Fruit fly (Drosophila melanogaster) whole organism, embryonic: ENCODE measurements around the gene Fgop2.
A peak's percentile ranks its signal among the peaks of the same experiment; 100 is the strongest.

ENCODE experiments used
- BEAF-32 ChIP-seq: fragments of 200-800 bp; sonication (Bioruptor generic); optimal IDR thresholded peaks from 3 replicates; lab custom pipeline; 2017; ENCODE audit warnings: missing biosample characterization, missing genetic modification characterization, mild to moderate bottlenecking, moderate library complexity, missing genetic modification reagents
- CG11560 ChIP-seq: fragments of 200-800 bp; sonication (Bioruptor generic); IDR thresholded peaks from 3 replicates; pipeline ENCODE4 v1.3.6; 2022; ENCODE audit warnings: missing biosample characterization, missing genetic modification characterization
- CG12071 ChIP-seq: fragments of 200-800 bp; sonication (Bioruptor generic); optimal IDR thresholded peaks from 3 replicates; lab custom pipeline; 2018; ENCODE audit warnings: missing biosample characterization, mild to moderate bottlenecking, missing genetic modification characterization
- CG12155 ChIP-seq: fragments of 200-800 bp; sonication (Bioruptor generic); optimal IDR thresholded peaks from 3 replicates; lab custom pipeline; 2016; ENCODE audit warnings: missing biosample characterization, missing genetic modification characterization
- CG15269 ChIP-seq: fragments of 200-800 bp; sonication (Bioruptor generic); optimal IDR thresholded peaks from 2 replicates; lab custom pipeline; 2018; ENCODE audit warnings: missing biosample characterization, mild to moderate bottlenecking, missing genetic modification characterization, moderate library complexity
- CG15479 ChIP-seq: fragments of 200-800 bp; sonication (Bioruptor generic); optimal IDR thresholded peaks from 3 replicates; lab custom pipeline; 2019; ENCODE audit warnings: missing biosample characterization, mild to moderate bottlenecking, missing genetic modification characterization, moderate library complexity
- CG15514 ChIP-seq: fragments of 200-800 bp; sonication (Bioruptor generic); optimal IDR thresholded peaks from 3 replicates; lab custom pipeline; 2017; ENCODE audit warnings: missing biosample characterization, missing genetic modification characterization, mild to moderate bottlenecking, moderate library complexity, missing genetic modification reagents
- CG17186 ChIP-seq: fragments of 200-800 bp; sonication (Bioruptor generic); optimal IDR thresholded peaks from 3 replicates; lab custom pipeline; 2017; ENCODE audit warnings: missing biosample characterization, missing genetic modification reagents, missing genetic modification characterization
- CG17385 ChIP-seq: fragments of 200-800 bp; sonication (Bioruptor generic); optimal IDR thresholded peaks from 3 replicates; lab custom pipeline; 2018; ENCODE audit warnings: missing biosample characterization, mild to moderate bottlenecking, missing genetic modification characterization
- CG17568 ChIP-seq: fragments of 200-800 bp; sonication (Bioruptor generic); optimal IDR thresholded peaks from 2 replicates; lab custom pipeline; 2018; ENCODE audit warnings: missing biosample characterization, mild to moderate bottlenecking, missing genetic modification characterization, moderate library complexity
- CG32772 ChIP-seq: fragments of 200-800 bp; sonication (Bioruptor generic); IDR thresholded peaks from 2 replicates; pipeline ENCODE4 v1.3.6; 2022; ENCODE audit warnings: missing biosample characterization, missing genetic modification characterization
- CG4854 ChIP-seq: fragments of 200-800 bp; sonication (Bioruptor generic); optimal IDR thresholded peaks from 2 replicates; lab custom pipeline; 2016; ENCODE audit warnings: missing biosample characterization, missing genetic modification characterization, inconsistent platforms
- CG6689 ChIP-seq: fragments of 200-800 bp; sonication (Bioruptor generic); IDR thresholded peaks from 2 replicates; pipeline ENCODE4 v1.3.6; 2022; ENCODE audit warnings: missing biosample characterization, missing genetic modification characterization
- CG6765 ChIP-seq: fragments of 200-800 bp; sonication (Bioruptor generic); optimal IDR thresholded peaks from 3 replicates; lab custom pipeline; 2017; ENCODE audit warnings: missing biosample characterization, mild to moderate bottlenecking, missing genetic modification characterization
- CG6813 ChIP-seq: fragments of 200-800 bp; sonication (Bioruptor generic); optimal IDR thresholded peaks from 2 replicates; lab custom pipeline; 2017; ENCODE audit warnings: missing biosample characterization, missing genetic modification characterization, mild to moderate bottlenecking, moderate library complexity, missing genetic modification reagents
- CG6854 ChIP-seq: fragments of 200-800 bp; sonication (Bioruptor generic); optimal IDR thresholded peaks from 3 replicates; lab custom pipeline; 2017; ENCODE audit warnings: missing biosample characterization, mild to moderate bottlenecking, missing genetic modification characterization
- CG8290 ChIP-seq, 3 experiments: fragments of 200-800 bp; sonication (Bioruptor generic); optimal IDR thresholded peaks; 2 replicates each; lab custom pipeline; 2016 to 2019; ENCODE audit warnings: missing biosample characterization in 3 of 3, missing genetic modification characterization in 3 of 3, mild to moderate bottlenecking in 2 of 3, moderate library complexity in 1 of 3
- CG9215 ChIP-seq: fragments of 200-800 bp; sonication (Bioruptor generic); IDR thresholded peaks from 2 replicates; pipeline ENCODE4 v1.3.6; 2022; ENCODE audit warnings: missing biosample characterization, missing genetic modification characterization
- CrebB ChIP-seq: fragments of 200-800 bp; sonication (Bioruptor generic); optimal IDR thresholded peaks from 3 replicates; lab custom pipeline; 2018; ENCODE audit warnings: missing biosample characterization, mild to moderate bottlenecking, missing genetic modification characterization
- Ets97D ChIP-seq: fragments of 200-800 bp; sonication (Bioruptor generic); optimal IDR thresholded peaks from 3 replicates; lab custom pipeline; 2016; ENCODE audit warnings: missing biosample characterization, missing genetic modification characterization
- HLH4C ChIP-seq: fragments of 200-800 bp; sonication (Bioruptor generic); IDR thresholded peaks from 3 replicates; pipeline ENCODE4 v1.3.6; 2022; ENCODE audit warnings: missing biosample characterization, missing genetic modification characterization; ENCODE audit not compliant: partially characterized antibody
- HLH54F ChIP-seq: fragments of 200-800 bp; sonication (Bioruptor generic); optimal IDR thresholded peaks from 3 replicates; lab custom pipeline; 2016; ENCODE audit warnings: missing biosample characterization, missing genetic modification characterization
- HmgD ChIP-seq: fragments of 200-800 bp; sonication (Bioruptor generic); optimal IDR thresholded peaks from 3 replicates; lab custom pipeline; 2016; ENCODE audit warnings: missing biosample characterization, missing genetic modification characterization
- Lhr ChIP-seq: fragments of 200-800 bp; sonication (Bioruptor generic); optimal IDR thresholded peaks from 3 replicates; lab custom pipeline; 2017; ENCODE audit warnings: mild to moderate bottlenecking, missing biosample characterization, missing genetic modification reagents, missing genetic modification characterization
- Med ChIP-seq: fragments of 200-800 bp; sonication (Bioruptor generic); peaks from one replicate; lab custom pipeline; 2016; ENCODE audit warnings: missing biosample characterization, missing genetic modification characterization, mild to moderate bottlenecking, inconsistent platforms, moderate library complexity
- Oaz ChIP-seq: fragments of 200-800 bp; sonication (Bioruptor generic); IDR thresholded peaks from 2 replicates; pipeline ENCODE4 v1.3.6; 2022; ENCODE audit warnings: missing biosample characterization, missing genetic modification characterization
- Oli ChIP-seq: fragments of 200-800 bp; sonication (Bioruptor generic); optimal IDR thresholded peaks from 2 replicates; lab custom pipeline; 2018; ENCODE audit warnings: missing biosample characterization, mild to moderate bottlenecking, missing genetic modification characterization, moderate library complexity
- Rx ChIP-seq: fragments of 200-800 bp; sonication (Bioruptor generic); IDR thresholded peaks from 2 replicates; pipeline ENCODE4 v1.3.6; 2022; ENCODE audit warnings: missing biosample characterization, missing genetic modification characterization
- Xbp1 ChIP-seq: fragments of 200-800 bp; sonication (Bioruptor generic); optimal IDR thresholded peaks from 3 replicates; lab custom pipeline; 2016; ENCODE audit warnings: missing biosample characterization, mild to moderate bottlenecking, missing genetic modification characterization
- Xrp1 ChIP-seq: fragments of 200-800 bp; sonication (Bioruptor generic); IDR thresholded peaks from 2 replicates; pipeline ENCODE4 v1.3.6; 2022; ENCODE audit warnings: missing biosample characterization, missing genetic modification characterization
- al ChIP-seq: fragments of 200-800 bp; sonication (Bioruptor generic); IDR thresholded peaks from 2 replicates; pipeline ENCODE4 v1.3.6; 2022; ENCODE audit warnings: missing biosample characterization, missing genetic modification characterization
- cg ChIP-seq: fragments of 200-800 bp; sonication (Bioruptor generic); optimal IDR thresholded peaks from 3 replicates; lab custom pipeline; 2019; ENCODE audit warnings: missing biosample characterization, mild to moderate bottlenecking, missing genetic modification characterization, moderate library complexity
- crol ChIP-seq: fragments of 200-800 bp; sonication (Bioruptor generic); IDR thresholded peaks from 2 replicates; pipeline ENCODE4 v1.3.6; 2022; ENCODE audit warnings: missing biosample characterization, missing genetic modification characterization
- cwo ChIP-seq: fragments of 200-800 bp; sonication (Bioruptor generic); optimal IDR thresholded peaks from 3 replicates; lab custom pipeline; 2017; ENCODE audit warnings: missing biosample characterization, missing genetic modification characterization, mild to moderate bottlenecking, moderate library complexity, missing genetic modification reagents
- disco-r ChIP-seq: fragments of 200-800 bp; sonication (Bioruptor generic); optimal IDR thresholded peaks from 2 replicates; lab custom pipeline; 2016; ENCODE audit warnings: missing biosample characterization, missing genetic modification characterization
- ewg ChIP-seq: fragments of 200-800 bp; sonication (Bioruptor generic); optimal IDR thresholded peaks from 3 replicates; lab custom pipeline; 2017; ENCODE audit warnings: mild to moderate bottlenecking, missing biosample characterization, missing genetic modification reagents, missing genetic modification characterization
- gsb-n ChIP-seq: fragments of 200-800 bp; sonication (Bioruptor generic); optimal IDR thresholded peaks from 3 replicates; lab custom pipeline; 2018; ENCODE audit warnings: missing biosample characterization, mild to moderate bottlenecking, missing genetic modification characterization
- hkb ChIP-seq, 2 experiments: fragments of 200-800 bp in 1 of 2; fragments of >200 bp in 1 of 2; sonication (Bioruptor generic) in 1 of 2; IDR thresholded peaks in 1 of 2; optimal IDR thresholded peaks in 1 of 2; 2 replicates each; pipeline versions ENCODE4 v1.3.6 to Lab custom; 2017 to 2022; ENCODE audit warnings: missing biosample characterization in 1 of 2, missing genetic modification characterization in 1 of 2
- jigr1 ChIP-seq: fragments of 200-800 bp; sonication (Bioruptor generic); IDR thresholded peaks from 3 replicates; pipeline ENCODE4 v1.3.6; 2022; ENCODE audit warnings: missing biosample characterization, missing genetic modification characterization
- lab ChIP-seq: fragments of 200-800 bp; sonication (Bioruptor generic); optimal IDR thresholded peaks from 3 replicates; lab custom pipeline; 2017; ENCODE audit warnings: missing biosample characterization, missing genetic modification characterization, mild to moderate bottlenecking, moderate library complexity, missing genetic modification reagents
- lilli ChIP-seq: fragments of 200-800 bp; sonication (Bioruptor generic); optimal IDR thresholded peaks from 3 replicates; lab custom pipeline; 2016; ENCODE audit warnings: missing biosample characterization, missing genetic modification characterization
- nerfin-1 ChIP-seq: fragments of 200-800 bp; sonication (Bioruptor generic); optimal IDR thresholded peaks from 3 replicates; lab custom pipeline; 2019; ENCODE audit warnings: missing biosample characterization, mild to moderate bottlenecking, missing genetic modification characterization, moderate library complexity
- phol ChIP-seq: fragments of 200-800 bp; sonication (Bioruptor generic); optimal IDR thresholded peaks from 3 replicates; lab custom pipeline; 2018; ENCODE audit warnings: missing biosample characterization, mild to moderate bottlenecking, missing genetic modification characterization, moderate library complexity
- run ChIP-seq: fragments of 200-800 bp; sonication (Bioruptor generic); optimal IDR thresholded peaks from 3 replicates; lab custom pipeline; 2018; ENCODE audit warnings: missing biosample characterization, mild to moderate bottlenecking, missing genetic modification characterization
- sqz ChIP-seq: fragments of 200-800 bp; sonication (Bioruptor generic); optimal IDR thresholded peaks from 3 replicates; lab custom pipeline; 2018; ENCODE audit warnings: missing biosample characterization, mild to moderate bottlenecking, missing genetic modification characterization
- ssp ChIP-seq: fragments of 200-800 bp; sonication (Bioruptor generic); IDR thresholded peaks from 2 replicates; pipeline ENCODE4 v1.3.6; 2022; ENCODE audit warnings: missing biosample characterization, missing genetic modification characterization
- tin ChIP-seq: fragments of 200-800 bp; sonication (Bioruptor generic); optimal IDR thresholded peaks from 3 replicates; lab custom pipeline; 2016; ENCODE audit warnings: missing biosample characterization, missing genetic modification characterization
- unpg ChIP-seq: fragments of 200-800 bp; sonication (Bioruptor generic); optimal IDR thresholded peaks from 3 replicates; lab custom pipeline; 2018; ENCODE audit warnings: missing biosample characterization, mild to moderate bottlenecking, missing genetic modification characterization, moderate library complexity

Fgop2 gene

dm6 chr2L:6922091-6922753, 22.9 kb downstream of the Fgop2 start (continued):
- TF ChIP-seq hkb (optimal IDR thresholded peaks at IDR 0.05; lab: Kevin White, UChicago) (no peak), hkb (GFP tag; IDR thresholded peaks at IDR 0.05; lab: Robert Waterston, UW) (peak; percentile 90), CG12071 (no peak), lab (GFP tag; lab: Kevin White, UChicago) (peak; percentile 76), Ets97D (GFP tag; lab: Kevin White, UChicago) (peak; percentile 34), cwo (GFP tag; lab: Kevin White, UChicago) (peak; percentile 35), crol (no peak), al (GFP tag; lab: Robert Waterston, UW) (no peak; the same call in 1 of the 2 replicates), CG15269 (tag; lab: Kevin White, UChicago) (no peak), HLH4C (GFP tag; lab: Robert Waterston, UW) (no peak), CG15514 (GFP tag; lab: Kevin White, UChicago) (peak; percentile 24), Xrp1 (GFP tag; lab: Robert Waterston, UW) (peak; percentile 90), HLH54F (GFP tag; lab: Kevin White, UChicago) (peak; percentile 41), cg (GFP tag; lab: Kevin White, UChicago) (peak; percentile 90), jigr1 (GFP tag; lab: Robert Waterston, UW) (no peak), Oaz (no peak; the same call in 1 of the 2 replicates), unpg (GFP tag; lab: Kevin White, UChicago) (no peak), CG15479 (no peak), Med (peak; percentile 93), CG4854 (peak; percentile 37), CG9215 (GFP tag; lab: Robert Waterston, UW) (no peak), BEAF-32 (GFP tag; lab: Kevin White, UChicago) (no peak), CG32772 (GFP tag; lab: Robert Waterston, UW) (no peak), disco-r (GFP tag; lab: Kevin White, UChicago) (no peak), CrebB (tag; lab: Kevin White, UChicago) (no peak), CG6813 (GFP tag; lab: Kevin White, UChicago) (no peak), Xbp1 (GFP tag; lab: Kevin White, UChicago) (peak; percentile 76), CG8290 (GFP tag; optimal IDR thresholded peaks at IDR 0.05; lab: Kevin White, UChicago) (peak; percentile 58), CG8290 (tag; optimal IDR thresholded peaks at IDR 0.05; lab: Kevin White, UChicago) (no peak), CG6689 (no peak; the same call in 1 of the 2 replicates), CG6765 (no peak), gsb-n (tag; lab: Kevin White, UChicago) (peak; percentile 63), CG17385 (GFP tag; lab: Kevin White, UChicago) (peak; percentile 68), ssp (GFP tag; lab: Robert Waterston, UW) (no peak; the same call in 1 of the 2 replicates), Oli (tag; lab: Kevin White, UChicago) (no peak), sqz (peak; percentile 81), nerfin-1 (tag; lab: Kevin White, UChicago) (peak; percentile 74), ewg (GFP tag; lab: Kevin White, UChicago) (peak; percentile 40), run (tag; lab: Kevin White, UChicago) (no peak), CG17568 (GFP tag; lab: Kevin White, UChicago) (peak; percentile 77), CG6854 (GFP tag; lab: Kevin White, UChicago) (no peak), phol (tag; lab: Kevin White, UChicago) (peak; percentile 70), Rx (GFP tag; lab: Robert Waterston, UW) (no peak; the same call in 1 of the 2 replicates), CG12155 (GFP tag; lab: Kevin White, UChicago) (peak; percentile 52), HmgD (GFP tag; lab: Kevin White, UChicago) (no peak), CG17186 (GFP tag; lab: Kevin White, UChicago) (no peak), tin (GFP tag; lab: Kevin White, UChicago) (peak; percentile 68), Lhr (no peak), CG11560 (tag; lab: Robert Waterston, UW) (no peak), lilli (peak; percentile 71)
